Worm (Caenorhabditis elegans) whole organism, midembryonic: ENCODE results near the gene clec-199.

Experiments used
- T22C8.4 ChIP-seq: fragments of 200-800 bp; sonication (Bioruptor generic); IDR thresholded peaks from 2 replicates; pipeline ENCODE4 v1.3.6; 2022; ENCODE audit warnings: missing genetic modification characterization, missing compliant biosample characterization
- cog-1 ChIP-seq: sonication (generic microtip); optimal IDR thresholded peaks from 2 replicates; lab custom pipeline; 2016; ENCODE audit warnings: missing genetic modification characterization, missing compliant biosample characterization
- flt-1 ChIP-seq: fragments of 200-800 bp; sonication (Bioruptor generic); IDR thresholded peaks from 2 replicates; pipeline ENCODE4 v1.3.6; 2022; ENCODE audit warnings: missing genetic modification characterization, missing compliant biosample characterization
- klf-2 ChIP-seq: fragments of 200-800 bp; sonication (Bioruptor generic); conservative IDR thresholded peaks from 2 replicates; pipeline ENCODE4 v1.3.6; 2022; ENCODE audit warnings: missing genetic modification reagents, missing genetic modification characterization, missing compliant biosample characterization
- med-1 ChIP-seq: sonication (generic microtip); optimal IDR thresholded peaks from 2 replicates; lab custom pipeline; 2017; ENCODE audit warnings: missing genetic modification characterization, mild to moderate bottlenecking, missing compliant biosample characterization, antibody characterized with exemption, missing genetic modification reagents; ENCODE audit not compliant: insufficient read depth
- ref-1 ChIP-seq: fragments of 200-800 bp; sonication (Bioruptor generic); conservative IDR thresholded peaks from 2 replicates; pipeline ENCODE4 v1.3.6; 2022; ENCODE audit warnings: missing genetic modification reagents, missing genetic modification characterization, missing compliant biosample characterization
- tab-1 ChIP-seq: fragments of 200-800 bp; sonication (Bioruptor generic); IDR thresholded peaks from 2 replicates; pipeline ENCODE4 v1.3.6; 2022; ENCODE audit warnings: missing genetic modification characterization, missing compliant biosample characterization
- ztf-23 ChIP-seq: fragments of 200-800 bp; sonication (Bioruptor generic); IDR thresholded peaks from 2 replicates; pipeline ENCODE4 v1.3.6; 2022; ENCODE audit warnings: missing genetic modification reagents, missing genetic modification characterization, missing compliant biosample characterization
- ztf-29 ChIP-seq: fragments of 200-800 bp; sonication (Bioruptor generic); IDR thresholded peaks from 2 replicates; pipeline ENCODE4 v1.3.6; 2022; ENCODE audit warnings: missing genetic modification reagents, missing genetic modification characterization, missing compliant biosample characterization

Gene clec-199

ce11 chrIV:17332261-17332660 lies 19.4 kb upstream of the clec-199 start, which contains the start of gene C49C3.7:
TSS of gene C49C3.7 (plus strand) at chrIV:17332561.
- no peak for TF ChIP-seq cog-1 (tag; lab: Kevin White, UChicago)
- TF ChIP-seq ztf-23 (GFP tag; lab: Robert Waterston, UW): no peak
- TF ChIP-seq ref-1 (GFP tag; lab: Robert Waterston, UW): no peak
- no peak for TF ChIP-seq tab-1 (GFP tag; lab: Robert Waterston, UW)
- TF ChIP-seq ztf-29 (GFP tag; lab: Robert Waterston, UW): no peak
- no peak for TF ChIP-seq med-1

ce11 chrIV:17333542-17334281 lies 18.0 kb upstream of the clec-199 start, which contains the start of gene C49C3.15:
TSS of gene C49C3.15 (plus strand) at chrIV:17334231.
- no peak for TF ChIP-seq klf-2 (GFP tag; lab: Robert Waterston, UW)
- TF ChIP-seq T22C8.4 (GFP tag; lab: Robert Waterston, UW): no peak
- TF ChIP-seq ztf-23 (GFP tag; lab: Robert Waterston, UW): no peak
- no peak for TF ChIP-seq flt-1 (GFP tag; lab: Robert Waterston, UW)
- no peak for TF ChIP-seq cog-1 (tag; lab: Kevin White, UChicago)
- no peak for TF ChIP-seq ref-1 (GFP tag; lab: Robert Waterston, UW)
- no peak for TF ChIP-seq med-1
- TF ChIP-seq tab-1 (GFP tag; lab: Robert Waterston, UW): no peak
- no peak for TF ChIP-seq ztf-29 (GFP tag; lab: Robert Waterston, UW)

DNA sequence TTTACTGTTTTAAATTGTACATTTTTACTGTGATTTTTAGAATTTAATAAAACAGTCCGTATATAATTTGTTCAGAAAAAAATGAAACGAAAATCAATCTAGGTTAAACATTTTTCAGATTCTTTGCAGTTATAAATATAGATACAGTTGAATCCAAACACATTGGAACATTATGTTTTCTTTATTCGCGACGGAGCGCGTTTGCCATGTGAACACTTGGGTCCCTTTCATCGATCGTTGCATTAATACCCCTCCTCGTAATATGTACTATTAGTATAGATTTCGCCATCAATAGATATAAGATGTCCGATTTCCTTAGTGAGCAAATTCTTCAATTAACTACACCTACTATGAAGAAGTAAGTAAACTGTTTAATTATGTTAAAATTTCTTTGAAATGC lies 16.7 kb upstream of the clec-199 start, which contains the start of gene C49C3.8:
Gene C49C3.8, plus strand, starts transcription at position 173 of the 400 bp plus-strand sequence.
- TF ChIP-seq flt-1 (GFP tag; lab: Robert Waterston, UW): no peak
- TF ChIP-seq cog-1 (tag; lab: Kevin White, UChicago): no peak
- no peak for TF ChIP-seq ztf-29 (GFP tag; lab: Robert Waterston, UW)

DNA sequence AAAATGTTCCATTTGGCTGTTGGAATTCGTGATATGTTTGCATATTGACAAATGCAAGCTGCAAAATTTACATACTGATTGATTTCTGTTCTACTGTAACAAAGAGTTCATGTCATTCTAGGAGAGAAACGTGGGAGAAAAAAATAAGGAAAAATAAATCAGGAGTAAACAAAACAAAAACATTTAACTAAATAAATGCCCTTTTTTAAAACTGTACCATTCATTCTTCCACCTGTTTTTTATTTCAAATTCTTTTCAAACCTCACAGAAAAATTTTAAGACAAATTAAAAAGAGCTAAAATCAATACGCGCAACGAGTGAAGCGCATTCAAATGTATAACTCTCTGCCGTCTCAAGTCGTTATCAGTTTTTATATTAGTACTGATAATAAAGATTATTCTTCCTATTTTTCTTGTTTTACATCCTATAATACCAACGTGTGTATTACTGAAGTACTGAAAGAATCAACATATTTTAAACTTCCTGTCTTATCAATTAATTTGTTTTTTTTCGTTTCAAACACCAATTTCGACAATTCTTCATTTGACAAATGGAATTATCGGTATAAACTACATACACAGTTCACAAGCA lies 12.7 kb upstream of the clec-199 start, which contains the start of gene C49C3.10:
Gene C49C3.10, minus strand, starts transcription at position 51 of the 591 bp plus-strand sequence.
- TF ChIP-seq med-1 (no peak), flt-1 (GFP tag; lab: Robert Waterston, UW) (no peak), klf-2 (GFP tag; lab: Robert Waterston, UW) (no peak), tab-1 (GFP tag; lab: Robert Waterston, UW) (no peak), ztf-23 (GFP tag; lab: Robert Waterston, UW) (no peak), cog-1 (tag; lab: Kevin White, UChicago) (no peak), T22C8.4 (GFP tag; lab: Robert Waterston, UW) (no peak), ztf-29 (GFP tag; lab: Robert Waterston, UW) (no peak), ref-1 (GFP tag; lab: Robert Waterston, UW) (no peak)

DNA sequence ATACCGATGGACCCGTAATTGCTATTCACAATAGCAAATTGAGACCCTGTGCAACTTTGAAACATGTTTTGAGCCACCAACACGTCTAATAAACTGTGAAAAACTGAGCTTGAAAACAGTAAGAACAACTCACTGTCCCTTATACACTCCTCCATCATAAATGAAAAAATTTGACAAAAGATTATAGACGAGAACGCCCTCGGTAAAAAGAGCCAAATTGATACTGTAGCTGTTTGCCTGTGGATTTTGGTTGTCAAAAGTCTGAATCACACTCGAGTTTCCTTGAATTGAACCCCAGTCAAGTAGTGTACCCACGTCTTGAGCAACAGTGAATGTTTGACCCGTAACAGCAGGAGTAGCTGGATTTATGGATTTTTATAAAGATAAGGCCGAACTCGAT lies 10.7 kb upstream of the clec-199 start:
- no peak for TF ChIP-seq ref-1 (GFP tag; lab: Robert Waterston, UW)

ce11 chrIV:17342179-17342578 lies 9.5 kb upstream of the clec-199 start, which contains the start of gene C49C3.9:
TSS of gene C49C3.9 (minus strand) at chrIV:17342314.
- TF ChIP-seq flt-1 (GFP tag; lab: Robert Waterston, UW) (no peak), T22C8.4 (GFP tag; lab: Robert Waterston, UW) (no peak), med-1 (no peak), klf-2 (GFP tag; lab: Robert Waterston, UW) (no peak), ztf-23 (GFP tag; lab: Robert Waterston, UW) (no peak), ref-1 (GFP tag; lab: Robert Waterston, UW) (no peak), cog-1 (tag; lab: Kevin White, UChicago) (no peak)

DNA sequence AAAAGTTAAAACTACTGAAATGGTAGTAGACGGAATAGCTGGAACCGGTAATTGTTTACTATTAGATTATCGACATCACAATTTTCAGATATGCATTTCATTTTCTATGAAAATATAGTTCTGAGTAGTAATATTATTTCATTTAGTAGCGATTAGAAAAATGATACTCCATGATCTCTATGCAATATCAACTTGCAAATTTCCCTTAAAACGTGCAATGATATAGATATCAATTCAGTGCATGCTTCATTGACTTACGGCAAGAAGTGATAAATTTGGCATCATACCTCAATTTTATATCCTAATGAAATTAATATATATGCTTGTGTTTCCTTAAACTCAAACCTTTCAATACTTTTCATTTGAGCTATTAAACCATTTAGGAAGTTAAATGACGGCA lies 9.0 kb upstream of the clec-199 start, which contains the start of gene C49C3.21:
Gene C49C3.21, plus strand, starts transcription at position 301 of the 400 bp plus-strand sequence.
- TF ChIP-seq cog-1 (tag; lab: Kevin White, UChicago): no peak
- TF ChIP-seq flt-1 (GFP tag; lab: Robert Waterston, UW): no peak
- no peak for TF ChIP-seq tab-1 (GFP tag; lab: Robert Waterston, UW)
- TF ChIP-seq T22C8.4 (GFP tag; lab: Robert Waterston, UW): no peak
- no peak for TF ChIP-seq ref-1 (GFP tag; lab: Robert Waterston, UW)
- TF ChIP-seq med-1: no peak
- TF ChIP-seq ztf-29 (GFP tag; lab: Robert Waterston, UW): no peak
- TF ChIP-seq ztf-23 (GFP tag; lab: Robert Waterston, UW): no peak
- no peak for TF ChIP-seq klf-2 (GFP tag; lab: Robert Waterston, UW)

DNA sequence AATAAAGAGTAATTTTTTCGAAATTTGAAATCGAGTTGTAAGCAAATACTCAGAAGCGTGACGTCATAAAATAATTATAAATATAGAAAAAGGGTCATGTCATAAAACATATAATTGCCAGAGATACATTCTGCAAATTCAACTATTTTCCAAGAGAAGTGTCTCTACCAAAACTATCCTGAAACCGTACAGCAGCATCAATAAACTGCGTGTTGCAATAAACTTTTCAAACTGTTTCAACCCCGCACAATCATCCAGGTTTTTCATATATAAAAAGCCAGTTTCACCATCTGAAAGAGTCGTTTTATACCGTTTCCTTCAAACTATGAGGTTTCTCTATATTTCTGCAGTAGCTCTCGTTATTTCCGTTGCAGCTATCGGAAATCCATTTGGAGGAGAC lies 8.2 kb upstream of the clec-199 start, which contains the start of gene C49C3.11:
Gene C49C3.11, plus strand, starts transcription at position 301 of the 400 bp plus-strand sequence.
- TF ChIP-seq ztf-23 (GFP tag; lab: Robert Waterston, UW): no peak
- no peak for TF ChIP-seq cog-1 (tag; lab: Kevin White, UChicago)
- TF ChIP-seq ref-1 (GFP tag; lab: Robert Waterston, UW): no peak
- no peak for TF ChIP-seq klf-2 (GFP tag; lab: Robert Waterston, UW)
- TF ChIP-seq flt-1 (GFP tag; lab: Robert Waterston, UW): no peak
- no peak for TF ChIP-seq med-1
- TF ChIP-seq tab-1 (GFP tag; lab: Robert Waterston, UW): no peak
- no peak for TF ChIP-seq ztf-29 (GFP tag; lab: Robert Waterston, UW)
- no peak for TF ChIP-seq T22C8.4 (GFP tag; lab: Robert Waterston, UW)

DNA sequence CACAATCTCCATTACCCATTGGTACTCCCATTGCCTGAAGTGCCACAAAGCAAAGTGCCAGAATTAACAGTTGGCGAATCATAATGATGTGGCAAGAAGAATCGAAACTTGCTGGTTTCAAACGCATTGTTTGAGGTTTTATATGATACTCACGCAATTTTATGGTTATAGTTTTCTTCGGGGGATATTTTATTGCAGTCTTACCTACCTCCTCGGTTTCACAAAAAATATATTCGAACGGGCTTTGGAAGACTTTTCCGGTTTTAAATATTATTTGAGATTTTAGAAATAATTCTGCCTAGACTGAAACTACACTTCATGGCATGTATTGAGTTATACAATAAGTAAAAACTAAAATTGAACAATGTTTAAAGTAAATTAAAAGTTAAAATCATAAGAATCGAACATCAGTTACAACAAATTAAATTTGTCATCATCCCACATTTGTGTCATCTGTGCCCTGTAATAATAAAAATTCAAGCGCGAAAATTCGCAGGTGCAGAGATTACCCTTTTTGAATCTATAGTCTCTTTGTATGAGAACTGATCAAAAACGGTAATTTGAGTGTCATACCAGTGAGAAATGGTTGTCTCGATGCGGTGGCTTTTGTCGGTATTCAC lies 5.0 kb upstream of the clec-199 start, which contains the start of the genes clec-197 and clec-198:
Gene clec-197, minus strand, starts transcription at position 101 of the 620 bp plus-strand sequence.
Gene clec-198, plus strand, starts transcription at position 570 of the 620 bp plus-strand sequence.
- no peak for TF ChIP-seq flt-1 (GFP tag; lab: Robert Waterston, UW)
- no peak for TF ChIP-seq cog-1 (tag; lab: Kevin White, UChicago)
- no peak for TF ChIP-seq tab-1 (GFP tag; lab: Robert Waterston, UW)
- TF ChIP-seq ref-1 (GFP tag; lab: Robert Waterston, UW): no peak
- no peak for TF ChIP-seq med-1
- TF ChIP-seq ztf-23 (GFP tag; lab: Robert Waterston, UW): no peak
- TF ChIP-seq ztf-29 (GFP tag; lab: Robert Waterston, UW): no peak
- no peak for TF ChIP-seq klf-2 (GFP tag; lab: Robert Waterston, UW)
- no peak for TF ChIP-seq T22C8.4 (GFP tag; lab: Robert Waterston, UW)
